Fruit fly (Drosophila melanogaster) whole organism, prepupa: ENCODE results near the gene Cpr65Av.

Source experiments
- CG1621 ChIP-seq: fragments of 200-800 bp; sonication (Bioruptor generic); optimal IDR thresholded peaks from 3 replicates; lab custom pipeline; 2018; ENCODE audit warnings: missing biosample characterization, mild to moderate bottlenecking, missing genetic modification characterization
- fd59A ChIP-seq: fragments of 200-800 bp; sonication (Bioruptor generic); optimal IDR thresholded peaks from 2 replicates; lab custom pipeline; 2017; ENCODE audit warnings: missing biosample characterization, mild to moderate bottlenecking, missing genetic modification characterization, missing genetic modification reagents
- fkh ChIP-seq: fragments of 200-800 bp; sonication (Bioruptor generic); optimal IDR thresholded peaks from 3 replicates; lab custom pipeline; 2017; ENCODE audit warnings: missing biosample characterization, mild to moderate bottlenecking, missing genetic modification characterization, moderate library complexity
- lz ChIP-seq: fragments of 200-800 bp; sonication (Bioruptor generic); optimal IDR thresholded peaks from 3 replicates; lab custom pipeline; 2016; ENCODE audit warnings: missing biosample characterization, missing genetic modification characterization
- pdm3 ChIP-seq: fragments of 200-800 bp; sonication (Bioruptor generic); optimal IDR thresholded peaks from 3 replicates; lab custom pipeline; 2016; ENCODE audit warnings: missing biosample characterization, missing genetic modification characterization

dm6 chr3L:6106717-6107116, 33.1 kb downstream of the Cpr65Av start:
- TF ChIP-seq fd59A (no peak), lz (GFP tag; lab: Kevin White, UChicago) (no peak), CG1621 (tag; lab: Kevin White, UChicago) (no peak), pdm3 (GFP tag; lab: Kevin White, UChicago) (no peak), fkh (GFP tag; lab: Kevin White, UChicago) (peak; percentile 49)
